Fruit fly (Drosophila melanogaster) whole organism, prepupa: ENCODE results near the gene CG2100.

ENCODE experiments used
- CG10631 ChIP-seq: fragments of 200-800 bp; sonication (Bioruptor generic); optimal IDR thresholded peaks from 2 replicates; lab custom pipeline; 2016; ENCODE audit warnings: missing biosample characterization, missing genetic modification characterization
- CG10669 ChIP-seq: fragments of 200-800 bp; sonication (Bioruptor generic); optimal IDR thresholded peaks from 3 replicates; lab custom pipeline; 2018; ENCODE audit warnings: missing biosample characterization, mild to moderate bottlenecking, missing genetic modification characterization, moderate library complexity
- CG11294 ChIP-seq: fragments of 200-800 bp; sonication (Bioruptor generic); IDR thresholded peaks from 2 replicates; pipeline ENCODE4 v1.3.6; 2022; ENCODE audit warnings: missing biosample characterization, missing genetic modification characterization
- CG11762 ChIP-seq: fragments of 200-800 bp; sonication (Bioruptor generic); optimal IDR thresholded peaks from 3 replicates; lab custom pipeline; 2016; ENCODE audit warnings: missing biosample characterization, missing genetic modification characterization; ENCODE audit not compliant: insufficient read depth
- CG11902 ChIP-seq: fragments of 200-800 bp; sonication (Bioruptor generic); optimal IDR thresholded peaks from 3 replicates; lab custom pipeline; 2016; ENCODE audit warnings: missing biosample characterization, missing genetic modification characterization
- CG1621 ChIP-seq: fragments of 200-800 bp; sonication (Bioruptor generic); optimal IDR thresholded peaks from 3 replicates; lab custom pipeline; 2018; ENCODE audit warnings: missing biosample characterization, mild to moderate bottlenecking, missing genetic modification characterization
- CG16779 ChIP-seq: fragments of 200-800 bp; sonication (Bioruptor generic); optimal IDR thresholded peaks from 3 replicates; lab custom pipeline; 2017; ENCODE audit warnings: missing biosample characterization, mild to moderate bottlenecking, missing genetic modification characterization
- CG3032 ChIP-seq: fragments of 200-800 bp; optimal IDR thresholded peaks from 2 replicates; lab custom pipeline; 2019; ENCODE audit warnings: missing biosample characterization, mild to moderate bottlenecking, missing genetic modification characterization, moderate library complexity
- CG31627 ChIP-seq: fragments of 200-800 bp; sonication (Bioruptor generic); optimal IDR thresholded peaks from 3 replicates; lab custom pipeline; 2016; ENCODE audit warnings: missing biosample characterization, missing genetic modification characterization
- CG32006 ChIP-seq: fragments of 200-800 bp; sonication (Bioruptor generic); optimal IDR thresholded peaks from 3 replicates; lab custom pipeline; 2017; ENCODE audit warnings: missing biosample characterization, mild to moderate bottlenecking, missing genetic modification characterization
- CG34406 ChIP-seq: fragments of 200-800 bp; sonication (Bioruptor generic); optimal IDR thresholded peaks from 3 replicates; lab custom pipeline; 2016; ENCODE audit warnings: missing biosample characterization, missing genetic modification characterization
- CG3919 ChIP-seq: fragments of 200-800 bp; sonication (Bioruptor generic); optimal IDR thresholded peaks from 3 replicates; lab custom pipeline; 2016; ENCODE audit warnings: missing biosample characterization, missing genetic modification characterization
- CG4318 ChIP-seq: fragments of 200-800 bp; sonication (Bioruptor generic); optimal IDR thresholded peaks from 3 replicates; lab custom pipeline; 2017; ENCODE audit warnings: missing biosample characterization, mild to moderate bottlenecking, missing genetic modification characterization
- CG6163 ChIP-seq: fragments of 200-800 bp; sonication (Bioruptor generic); IDR thresholded peaks from 3 replicates; pipeline ENCODE4 v1.3.6; 2022; ENCODE audit warnings: missing biosample characterization, missing genetic modification characterization
- CG6276 ChIP-seq: fragments of 200-800 bp; sonication (Bioruptor generic); optimal IDR thresholded peaks from 2 replicates; lab custom pipeline; 2017; ENCODE audit warnings: missing biosample characterization, mild to moderate bottlenecking, missing genetic modification characterization
- CG6808 ChIP-seq: fragments of 200-800 bp; sonication (Bioruptor generic); optimal IDR thresholded peaks from 3 replicates; lab custom pipeline; 2017; ENCODE audit warnings: missing biosample characterization, missing genetic modification characterization, mild to moderate bottlenecking, moderate library complexity, missing genetic modification reagents
- CG7368 ChIP-seq: fragments of 200-800 bp; sonication (Bioruptor generic); optimal IDR thresholded peaks from 3 replicates; lab custom pipeline; 2016; ENCODE audit warnings: missing biosample characterization, missing genetic modification characterization
- CG9139 ChIP-seq: fragments of 200-800 bp; sonication (Bioruptor generic); optimal IDR thresholded peaks from 3 replicates; lab custom pipeline; 2017; ENCODE audit warnings: missing biosample characterization, mild to moderate bottlenecking, missing genetic modification characterization
- Eip75B ChIP-seq: fragments of 200-800 bp; sonication (Bioruptor generic); optimal IDR thresholded peaks from 3 replicates; lab custom pipeline; 2016; ENCODE audit warnings: missing biosample characterization, missing genetic modification characterization
- Eip78C ChIP-seq: fragments of 200-800 bp; sonication (Bioruptor generic); peaks from one replicate; lab custom pipeline; 2016; ENCODE audit warnings: missing biosample characterization, missing genetic modification characterization
- Eip93F ChIP-seq: fragments of 200-800 bp; sonication (Bioruptor generic); optimal IDR thresholded peaks from 2 replicates; lab custom pipeline; 2016; ENCODE audit warnings: missing biosample characterization, mild to moderate bottlenecking, missing genetic modification characterization
- Ets21C ChIP-seq: fragments of 200-800 bp; sonication (Bioruptor generic); optimal IDR thresholded peaks from 3 replicates; lab custom pipeline; 2016; ENCODE audit warnings: missing biosample characterization, missing genetic modification characterization
- Hr39 ChIP-seq: fragments of 200-800 bp; sonication (Bioruptor generic); optimal IDR thresholded peaks from 2 replicates; lab custom pipeline; 2016; ENCODE audit warnings: missing biosample characterization, missing genetic modification characterization
- Hr4 ChIP-seq: fragments of 200-800 bp; sonication (Bioruptor generic); optimal IDR thresholded peaks from 3 replicates; lab custom pipeline; 2016; ENCODE audit warnings: missing biosample characterization, missing genetic modification characterization
- Lpt ChIP-seq: fragments of 200-800 bp; sonication (Bioruptor generic); optimal IDR thresholded peaks from 3 replicates; lab custom pipeline; 2016; ENCODE audit warnings: missing biosample characterization, missing genetic modification characterization
- Met ChIP-seq: fragments of 200-800 bp; sonication (Bioruptor generic); optimal IDR thresholded peaks from 3 replicates; lab custom pipeline; 2016; ENCODE audit warnings: missing biosample characterization, missing genetic modification characterization
- Smox ChIP-seq: fragments of 200-800 bp; sonication (Bioruptor generic); optimal IDR thresholded peaks from 3 replicates; lab custom pipeline; 2016; ENCODE audit warnings: missing biosample characterization, missing genetic modification characterization
- Sox102F ChIP-seq: fragments of 200-800 bp; sonication (Bioruptor generic); optimal IDR thresholded peaks from 2 replicates; lab custom pipeline; 2016; ENCODE audit warnings: missing biosample characterization, mild to moderate bottlenecking, missing genetic modification characterization
- Sox14 ChIP-seq: fragments of 200-800 bp; sonication (Bioruptor generic); optimal IDR thresholded peaks from 3 replicates; lab custom pipeline; 2016; ENCODE audit warnings: missing biosample characterization, missing genetic modification characterization
- Sox15 ChIP-seq: fragments of 200-800 bp; sonication (Bioruptor generic); optimal IDR thresholded peaks from 3 replicates; lab custom pipeline; 2016; ENCODE audit warnings: missing biosample characterization, missing genetic modification characterization
- achi ChIP-seq: fragments of 200-800 bp; sonication (Bioruptor generic); optimal IDR thresholded peaks from 3 replicates; lab custom pipeline; 2016; ENCODE audit warnings: missing biosample characterization, missing genetic modification characterization
- cyc ChIP-seq: fragments of 200-800 bp; sonication (Bioruptor generic); optimal IDR thresholded peaks from 3 replicates; lab custom pipeline; 2016; ENCODE audit warnings: missing biosample characterization, missing genetic modification characterization
- dac ChIP-seq: fragments of 200-800 bp; sonication (Bioruptor generic); optimal IDR thresholded peaks from 2 replicates; lab custom pipeline; 2017; ENCODE audit warnings: missing biosample characterization, mild to moderate bottlenecking, missing genetic modification characterization
- dsx ChIP-seq: fragments of 200-800 bp; optimal IDR thresholded peaks from 3 replicates; lab custom pipeline; 2019; ENCODE audit warnings: missing biosample characterization, mild to moderate bottlenecking, missing genetic modification characterization, moderate library complexity; ENCODE audit not compliant: poor library complexity, severe bottlenecking
- esn ChIP-seq: fragments of 200-800 bp; sonication (Bioruptor generic); optimal IDR thresholded peaks from 2 replicates; lab custom pipeline; 2016; ENCODE audit warnings: missing biosample characterization, mild to moderate bottlenecking, missing genetic modification characterization, moderate library complexity
- fd85E ChIP-seq: fragments of 200-800 bp; sonication (Bioruptor generic); optimal IDR thresholded peaks from 3 replicates; lab custom pipeline; 2016; ENCODE audit warnings: missing biosample characterization, missing genetic modification characterization
- fkh ChIP-seq: fragments of 200-800 bp; sonication (Bioruptor generic); optimal IDR thresholded peaks from 3 replicates; lab custom pipeline; 2017; ENCODE audit warnings: missing biosample characterization, mild to moderate bottlenecking, missing genetic modification characterization, moderate library complexity
- lz ChIP-seq: fragments of 200-800 bp; sonication (Bioruptor generic); optimal IDR thresholded peaks from 3 replicates; lab custom pipeline; 2016; ENCODE audit warnings: missing biosample characterization, missing genetic modification characterization
- pdm3 ChIP-seq: fragments of 200-800 bp; sonication (Bioruptor generic); optimal IDR thresholded peaks from 3 replicates; lab custom pipeline; 2016; ENCODE audit warnings: missing biosample characterization, missing genetic modification characterization
- salr ChIP-seq, 2 experiments: fragments of 200-800 bp; sonication (Bioruptor generic); optimal IDR thresholded peaks; 3 replicates each; lab custom pipeline; 2016 to 2018; ENCODE audit warnings: missing biosample characterization in 2 of 2, missing genetic modification characterization in 2 of 2, mild to moderate bottlenecking in 1 of 2
- spab ChIP-seq: fragments of 200-800 bp; sonication (Bioruptor generic); optimal IDR thresholded peaks from 2 replicates; lab custom pipeline; 2017; ENCODE audit warnings: missing biosample characterization, mild to moderate bottlenecking, missing genetic modification characterization, missing genetic modification reagents
- ss ChIP-seq, 2 experiments: fragments of 200-800 bp; sonication (Bioruptor generic); optimal IDR thresholded peaks; 2 replicates in 1 of 2; 3 replicates in 1 of 2; lab custom pipeline; 2017 to 2018; ENCODE audit warnings: mild to moderate bottlenecking in 2 of 2, missing biosample characterization in 2 of 2, missing genetic modification characterization in 2 of 2, moderate library complexity in 1 of 2
- svp ChIP-seq: fragments of 200-800 bp; sonication (Bioruptor generic); peaks from one replicate; lab custom pipeline; 2016; ENCODE audit warnings: missing biosample characterization, missing genetic modification characterization
- topi ChIP-seq: fragments of 200-800 bp; sonication (Bioruptor generic); optimal IDR thresholded peaks from 3 replicates; lab custom pipeline; 2016; ENCODE audit warnings: missing biosample characterization, missing genetic modification characterization

The CG2100 gene

dm6 chr3R:5686049-5686757 lies 50.0 kb downstream of the CG2100 start (continued):
- peak; percentile 16 for TF ChIP-seq spab (GFP tag; lab: Kevin White, UChicago)
- TF ChIP-seq ss (GFP tag; optimal IDR thresholded peaks at IDR 0.05; lab: Kevin White, UChicago) = peak; percentile 18 to 29
- peak; percentile 25 for TF ChIP-seq CG34406 (GFP tag; lab: Kevin White, UChicago)
- peak; percentile 36 for TF ChIP-seq CG3919 (GFP tag; lab: Kevin White, UChicago)
- TF ChIP-seq CG4318 = peak; percentile 19
- peak; percentile 43 for TF ChIP-seq Eip75B (GFP tag; lab: Kevin White, UChicago)
- peak; percentile 57 for TF ChIP-seq Hr4 (GFP tag; lab: Kevin White, UChicago)
- peak; percentile 54 for TF ChIP-seq Sox14 (GFP tag; lab: Kevin White, UChicago)
- no peak; the same call in 2 of the 3 replicates for TF ChIP-seq CG6163 (GFP tag; lab: Robert Waterston, UW)
- TF ChIP-seq CG10631 = peak; percentile 39
- no peak for TF ChIP-seq CG1621 (tag; lab: Kevin White, UChicago)
- TF ChIP-seq CG10669 (GFP tag; lab: Kevin White, UChicago) = peak; percentile 34
- no peak for TF ChIP-seq Eip93F (GFP tag; lab: Kevin White, UChicago)
- TF ChIP-seq Ets21C (GFP tag; lab: Kevin White, UChicago) = peak; percentile 9
- TF ChIP-seq CG3032 (tag; lab: Kevin White, UChicago) = peak; percentile 40
- peak; percentile 52 for TF ChIP-seq topi (GFP tag; lab: Kevin White, UChicago)
- no peak for TF ChIP-seq Lpt (GFP tag; lab: Kevin White, UChicago)
- TF ChIP-seq esn (GFP tag; lab: Kevin White, UChicago) = peak; percentile 61
- TF ChIP-seq CG11294 (GFP tag; lab: Robert Waterston, UW) = no peak
- TF ChIP-seq Sox15 = no peak
- no peak for TF ChIP-seq CG7368 (GFP tag; lab: Kevin White, UChicago)
- peak; percentile 25 for TF ChIP-seq CG6276
- TF ChIP-seq fd85E (GFP tag; lab: Kevin White, UChicago) = no peak
- peak; percentile 42 for TF ChIP-seq Sox102F (GFP tag; lab: Kevin White, UChicago)
- TF ChIP-seq Hr39 (GFP tag; lab: Kevin White, UChicago) = peak; percentile 50
- peak; percentile 42 for TF ChIP-seq dsx (GFP tag; lab: Kevin White, UChicago)
- peak; percentile 51 for TF ChIP-seq pdm3 (GFP tag; lab: Kevin White, UChicago)
- peak; percentile 46 for TF ChIP-seq CG6808 (GFP tag; lab: Kevin White, UChicago)
- TF ChIP-seq Smox (GFP tag; lab: Kevin White, UChicago) = peak; percentile 52
- peak; percentile 55 for TF ChIP-seq CG32006
- TF ChIP-seq CG11902 (GFP tag; lab: Kevin White, UChicago) = no peak
- TF ChIP-seq CG31627 (GFP tag; lab: Kevin White, UChicago) = peak; percentile 53
- no peak for TF ChIP-seq salr (GFP tag; optimal IDR thresholded peaks at IDR 0.05; lab: Kevin White, UChicago)

dm6 chr3R:5685269-5686048 lies 50.7 kb downstream of the CG2100 start, which contains the start of the genes Rab23 and plx:
Gene Rab23, minus strand, starts transcription at chr3R:5685434.
Gene plx, plus strand, starts transcription at chr3R:5685855.
- TF ChIP-seq CG6163 (GFP tag; lab: Robert Waterston, UW) (peak; percentile 10; the same call in 1 of the 3 replicates), CG9139 (GFP tag; lab: Kevin White, UChicago) (no peak), esn (GFP tag; lab: Kevin White, UChicago) (no peak), CG6808 (GFP tag; lab: Kevin White, UChicago) (no peak), Smox (GFP tag; lab: Kevin White, UChicago) (peak; percentile 22), Ets21C (GFP tag; lab: Kevin White, UChicago) (no peak), CG31627 (GFP tag; lab: Kevin White, UChicago) (peak; percentile 17), fkh (GFP tag; lab: Kevin White, UChicago) (peak; percentile 73), Lpt (GFP tag; lab: Kevin White, UChicago) (no peak), pdm3 (GFP tag; lab: Kevin White, UChicago) (peak; percentile 42), CG16779 (tag; lab: Kevin White, UChicago) (no peak), Eip75B (GFP tag; lab: Kevin White, UChicago) (no peak), Met (GFP tag; lab: Kevin White, UChicago) (peak; percentile 22), svp (GFP tag; lab: Kevin White, UChicago) (no peak), CG32006 (no peak), CG3032 (tag; lab: Kevin White, UChicago) (no peak), achi (peak; percentile 67), dac (GFP tag; lab: Kevin White, UChicago) (no peak), CG11762 (GFP tag; lab: Kevin White, UChicago) (no peak), lz (GFP tag; lab: Kevin White, UChicago) (peak; percentile 33), CG3919 (GFP tag; lab: Kevin White, UChicago) (no peak), Eip78C (peak; percentile 61), Hr4 (GFP tag; lab: Kevin White, UChicago) (no peak), CG11294 (GFP tag; lab: Robert Waterston, UW) (no peak), cyc (GFP tag; lab: Kevin White, UChicago) (no peak), Sox102F (GFP tag; lab: Kevin White, UChicago) (no peak), Sox14 (GFP tag; lab: Kevin White, UChicago) (no peak)
